Fruit fly (Drosophila melanogaster) Kc167 (cell line): ENCODE measurements around the gene DAAM.

Source experiments
- Myc ChIP-seq: fragments of >200 bp; optimal IDR thresholded peaks from 2 replicates; lab custom pipeline; 2017; ENCODE audit warnings: missing external identifiers
- h ChIP-seq: fragments of >200 bp; optimal IDR thresholded peaks from 3 replicates; lab custom pipeline; 2018; ENCODE audit warnings: missing external identifiers
- psq ChIP-seq: fragments of >200 bp; optimal IDR thresholded peaks from 2 replicates; lab custom pipeline; 2017; ENCODE audit warnings: missing external identifiers
- ttk ChIP-seq: sonication (Bioruptor generic); optimal IDR thresholded peaks from 2 replicates; lab custom pipeline; 2017; ENCODE audit warnings: missing external identifiers

DNA sequence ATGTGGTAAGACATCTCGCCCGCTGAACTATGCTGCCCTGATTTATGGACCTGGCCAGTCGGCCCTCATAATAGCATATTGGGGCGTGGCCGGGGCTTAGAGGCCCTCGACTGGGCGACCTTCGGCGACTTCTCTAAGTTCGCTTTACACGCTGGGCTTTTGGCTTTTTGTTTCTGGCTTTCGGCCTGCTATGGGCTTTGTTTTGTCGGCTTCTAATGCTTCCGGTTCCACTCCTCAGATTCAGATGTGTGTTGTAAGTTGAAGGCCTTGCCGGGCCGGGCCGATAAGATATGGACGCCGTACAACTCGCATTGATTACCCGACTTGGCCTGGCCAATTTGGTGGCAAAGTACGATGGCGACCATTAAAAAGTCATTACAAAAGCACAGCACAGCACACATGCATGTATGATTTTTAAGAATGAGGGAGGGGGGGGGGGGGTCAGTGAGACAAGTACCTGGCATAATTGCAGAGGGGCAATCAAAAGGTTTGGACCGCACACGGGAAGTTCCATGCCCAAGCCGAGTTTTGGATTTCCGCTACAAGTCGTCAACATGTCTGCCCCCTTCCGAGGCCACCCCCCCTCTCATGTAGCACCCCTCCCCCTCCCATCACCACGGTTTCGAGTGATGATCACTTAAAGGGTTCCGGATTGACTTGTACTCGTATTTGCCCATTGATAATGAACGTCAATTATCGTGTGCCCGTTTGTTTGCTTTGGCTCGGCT lies 59.5 kb downstream of the DAAM start:
- TF ChIP-seq ttk, result no peak
- no peak for TF ChIP-seq psq (lab: Kevin White, UChicago)
- TF ChIP-seq Myc (lab: Kevin White, UChicago), result no peak
- TF ChIP-seq h (lab: Kevin White, UChicago), result no peak
